Worm (Caenorhabditis elegans) whole organism, L3 larva: ENCODE data around the gene fbxa-18.

Experiments used
- R02D3.7 ChIP-seq: fragments of 150-350 bp; optimal IDR thresholded peaks from 2 replicates; lab custom pipeline; 2014; ENCODE audit warnings: missing biosample characterization, missing genetic modification characterization
- ZK546.5 ChIP-seq: sonication (generic microtip); optimal IDR thresholded peaks from 2 replicates; lab custom pipeline; 2017; ENCODE audit warnings: missing biosample characterization, missing genetic modification characterization
- aly-2 ChIP-seq: fragments of 150-350 bp; optimal IDR thresholded peaks from 2 replicates; lab custom pipeline; 2014; ENCODE audit warnings: missing biosample characterization, missing genetic modification characterization
- ama-1 ChIP-seq: fragments of 150-350 bp; optimal IDR thresholded peaks from 2 replicates; lab custom pipeline; 2018
- ceh-16 ChIP-seq: sonication (generic microtip); optimal IDR thresholded peaks from 2 replicates; lab custom pipeline; 2017; ENCODE audit warnings: missing biosample characterization, missing genetic modification characterization
- ceh-28 ChIP-seq: fragments of 150-350 bp; optimal IDR thresholded peaks from 2 replicates; lab custom pipeline; 2014; ENCODE audit warnings: missing biosample characterization, missing genetic modification reagents, missing genetic modification characterization
- egl-5 ChIP-seq: fragments of 150-350 bp; optimal IDR thresholded peaks from 2 replicates; lab custom pipeline; 2017; ENCODE audit warnings: missing biosample characterization, missing genetic modification reagents, missing genetic modification characterization, inconsistent platforms
- elt-1 ChIP-seq: fragments of 150-350 bp; optimal IDR thresholded peaks from 2 replicates; lab custom pipeline; 2014; ENCODE audit warnings: missing biosample characterization, missing genetic modification characterization
- elt-2 ChIP-seq: sonication (generic microtip); optimal IDR thresholded peaks from 2 replicates; lab custom pipeline; 2016; ENCODE audit warnings: missing genetic modification reagents, mild to moderate bottlenecking, missing genetic modification characterization, missing compliant biosample characterization
- elt-3 ChIP-seq, 3 experiments: fragments of 150-350 bp in 1 of 3; sonication (generic microtip) in 2 of 3; optimal IDR thresholded peaks; 2 replicates in 2 of 3; 4 replicates in 1 of 3; lab custom pipeline; 2014 to 2017; ENCODE audit warnings: missing biosample characterization in 3 of 3, missing genetic modification characterization in 3 of 3
- eor-1 ChIP-seq, 2 experiments: fragments of 150-350 bp; optimal IDR thresholded peaks; 2 replicates each; lab custom pipeline; 2014 to 2018; ENCODE audit warnings: missing biosample characterization in 2 of 2, missing genetic modification characterization in 2 of 2
- fkh-10 ChIP-seq: sonication (generic microtip); optimal IDR thresholded peaks from 2 replicates; lab custom pipeline; 2017; ENCODE audit warnings: missing biosample characterization, missing genetic modification reagents, missing genetic modification characterization
- fkh-2 ChIP-seq: fragments of 150-350 bp; optimal IDR thresholded peaks from 2 replicates; lab custom pipeline; 2014; ENCODE audit warnings: missing biosample characterization, missing genetic modification reagents, missing genetic modification characterization
- jun-1 ChIP-seq: fragments of 150-350 bp; optimal IDR thresholded peaks from 2 replicates; lab custom pipeline; 2014; ENCODE audit warnings: missing biosample characterization, missing genetic modification reagents, missing genetic modification characterization
- lin-39 ChIP-seq: fragments of 150-350 bp; optimal IDR thresholded peaks from 2 replicates; lab custom pipeline; 2018; ENCODE audit warnings: missing biosample characterization, missing genetic modification reagents, missing genetic modification characterization
- lsy-12 ChIP-seq: sonication (generic microtip); optimal IDR thresholded peaks from 2 replicates; lab custom pipeline; 2016; ENCODE audit warnings: mild to moderate bottlenecking, missing genetic modification characterization, missing compliant biosample characterization
- mdl-1 ChIP-seq: fragments of 150-350 bp; optimal IDR thresholded peaks from 2 replicates; lab custom pipeline; 2014; ENCODE audit warnings: missing biosample characterization, missing genetic modification characterization
- mml-1 ChIP-seq: fragments of 150-350 bp; sonication (generic microtip); optimal IDR thresholded peaks from 3 replicates; lab custom pipeline; 2014; ENCODE audit warnings: missing biosample characterization, missing genetic modification characterization
- nfya-1 ChIP-seq: sonication (generic microtip); optimal IDR thresholded peaks from 2 replicates; lab custom pipeline; 2017; ENCODE audit warnings: missing genetic modification characterization, mild to moderate bottlenecking, missing compliant biosample characterization, antibody characterized with exemption, moderate library complexity; ENCODE audit not compliant: insufficient read depth
- nhr-12 ChIP-seq: fragments of 150-350 bp; optimal IDR thresholded peaks from 2 replicates; lab custom pipeline; 2014; ENCODE audit warnings: missing biosample characterization, missing genetic modification characterization
- nhr-23 ChIP-seq: fragments of 150-350 bp; optimal IDR thresholded peaks from 2 replicates; lab custom pipeline; 2014; ENCODE audit warnings: missing biosample characterization, missing genetic modification reagents, missing genetic modification characterization
- nhr-237 ChIP-seq: fragments of 150-350 bp; optimal IDR thresholded peaks from 2 replicates; lab custom pipeline; 2014; ENCODE audit warnings: missing biosample characterization, missing genetic modification characterization
- nhr-28 ChIP-seq: fragments of 150-350 bp; optimal IDR thresholded peaks from 2 replicates; lab custom pipeline; 2014; ENCODE audit warnings: missing biosample characterization, missing genetic modification characterization
- nhr-76 ChIP-seq: fragments of 150-350 bp; sonication (generic microtip); optimal IDR thresholded peaks from 5 replicates; lab custom pipeline; 2014; ENCODE audit warnings: missing biosample characterization, missing genetic modification characterization
- nhr-77 ChIP-seq: fragments of 150-350 bp; optimal IDR thresholded peaks from 2 replicates; lab custom pipeline; 2014; ENCODE audit warnings: missing biosample characterization, missing genetic modification characterization
- pha-4 ChIP-seq: fragments of 150-350 bp; optimal IDR thresholded peaks from 2 replicates; lab custom pipeline; 2014; ENCODE audit warnings: missing biosample characterization, missing genetic modification reagents, missing genetic modification characterization
- pqm-1 ChIP-seq: fragments of 150-350 bp; optimal IDR thresholded peaks from 2 replicates; lab custom pipeline; 2017; ENCODE audit warnings: missing biosample characterization, missing genetic modification characterization, inconsistent platforms
- skn-1 ChIP-seq: fragments of 150-350 bp; optimal IDR thresholded peaks from 2 replicates; lab custom pipeline; 2014; ENCODE audit warnings: missing biosample characterization, missing genetic modification characterization
- tbx-2 ChIP-seq: sonication (generic microtip); optimal IDR thresholded peaks from 2 replicates; lab custom pipeline; 2016; ENCODE audit warnings: mild to moderate bottlenecking, missing genetic modification characterization, missing compliant biosample characterization
- unc-62 ChIP-seq: fragments of 150-350 bp; sonication (generic microtip); optimal IDR thresholded peaks from 4 replicates; lab custom pipeline; 2014; ENCODE audit warnings: missing biosample characterization, missing genetic modification reagents, missing genetic modification characterization
- zag-1 ChIP-seq: fragments of 150-350 bp; optimal IDR thresholded peaks from 2 replicates; lab custom pipeline; 2014; ENCODE audit warnings: missing biosample characterization, missing genetic modification characterization
- ztf-11 ChIP-seq: fragments of 150-350 bp; optimal IDR thresholded peaks from 2 replicates; lab custom pipeline; 2014; ENCODE audit warnings: missing biosample characterization, missing genetic modification characterization
- ztf-4 ChIP-seq: fragments of 150-350 bp; optimal IDR thresholded peaks from 2 replicates; lab custom pipeline; 2014; ENCODE audit warnings: missing biosample characterization, missing genetic modification characterization

The fbxa-18 gene

ce11 chrV:16153375-16153774, 10.9 kb downstream of the fbxa-18 start, which contains the start of gene str-254:
str-254 (minus strand) TSS chrV:16153475.
- no peak for TF ChIP-seq nhr-77 (tag; lab: Kevin White, UChicago)
- TF ChIP-seq mdl-1 (tag; lab: Kevin White, UChicago), result no peak
- no peak for TF ChIP-seq aly-2 (tag; lab: Kevin White, UChicago)
- TF ChIP-seq R02D3.7 (tag; lab: Kevin White, UChicago), result no peak
- TF ChIP-seq elt-1, result no peak
- no peak for TF ChIP-seq elt-3 (tag; optimal IDR thresholded peaks at IDR 0.05; lab: Kevin White, UChicago)
- no peak for TF ChIP-seq nhr-76 (tag; lab: Kevin White, UChicago)
- no peak for TF ChIP-seq ceh-28 (tag; lab: Kevin White, UChicago)
- no peak for TF ChIP-seq lsy-12 (tag; lab: Kevin White, UChicago)

DNA sequence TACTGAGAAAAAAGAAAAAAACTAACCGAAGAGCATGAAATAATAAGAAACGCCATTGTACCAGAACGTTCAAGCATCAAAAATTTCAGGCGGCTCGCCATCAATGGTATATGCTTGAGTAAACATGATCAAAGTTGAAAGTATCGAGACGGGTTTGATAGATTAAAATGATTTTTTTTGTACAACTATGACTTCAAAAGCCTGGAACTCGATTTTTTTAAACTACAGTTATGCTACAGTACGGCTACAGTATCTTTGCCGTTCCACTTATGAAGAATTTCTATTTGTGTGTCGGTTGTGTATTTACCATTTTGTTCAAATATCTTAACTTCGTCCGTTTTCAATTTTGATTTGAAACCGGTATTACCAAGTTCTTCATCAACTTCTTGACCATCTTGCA, 12.6 kb downstream of the fbxa-18 start, which contains the start of gene str-97:
str-97 (minus strand) TSS at position 101 of the 400 bp plus-strand sequence.
- TF ChIP-seq ztf-11 (tag; lab: Kevin White, UChicago), result no peak
- TF ChIP-seq nfya-1, result no peak
- TF ChIP-seq fkh-2 (tag; lab: Kevin White, UChicago), result no peak
- no peak for TF ChIP-seq elt-2 (tag; lab: Kevin White, UChicago)
- TF ChIP-seq unc-62 (GFP tag; lab: Kevin White, UChicago), result no peak
- no peak for TF ChIP-seq mdl-1 (tag; lab: Kevin White, UChicago)
- TF ChIP-seq nhr-28 (tag; lab: Kevin White, UChicago), result no peak
- no peak for TF ChIP-seq skn-1 (tag; lab: Kevin White, UChicago)
- TF ChIP-seq ZK546.5 (tag; lab: Kevin White, UChicago), result no peak
- TF ChIP-seq eor-1 (tag; optimal IDR thresholded peaks at IDR 0.05; lab: Kevin White, UChicago), result no peak
- TF ChIP-seq nhr-23 (tag; lab: Kevin White, UChicago), result no peak
- TF ChIP-seq tbx-2, result no peak
- no peak for TF ChIP-seq zag-1
- no peak for TF ChIP-seq nhr-76 (tag; lab: Kevin White, UChicago)
- TF ChIP-seq ceh-28 (tag; lab: Kevin White, UChicago), result no peak
- TF ChIP-seq nhr-12 (tag; lab: Kevin White, UChicago), result no peak
- no peak for TF ChIP-seq ama-1 (lab: Kevin White, UChicago)
- no peak for TF ChIP-seq fkh-10 (GFP tag; lab: Kevin White, UChicago)
- TF ChIP-seq lsy-12 (tag; lab: Kevin White, UChicago), result no peak

- no peak for TF ChIP-seq ztf-4
These were observed 15.9 kb downstream of the fbxa-18 start, which contains the start of gene str-99 for ce11 chrV:16158391-16158790. str-99 (minus strand) TSS chrV:16158491.

DNA sequence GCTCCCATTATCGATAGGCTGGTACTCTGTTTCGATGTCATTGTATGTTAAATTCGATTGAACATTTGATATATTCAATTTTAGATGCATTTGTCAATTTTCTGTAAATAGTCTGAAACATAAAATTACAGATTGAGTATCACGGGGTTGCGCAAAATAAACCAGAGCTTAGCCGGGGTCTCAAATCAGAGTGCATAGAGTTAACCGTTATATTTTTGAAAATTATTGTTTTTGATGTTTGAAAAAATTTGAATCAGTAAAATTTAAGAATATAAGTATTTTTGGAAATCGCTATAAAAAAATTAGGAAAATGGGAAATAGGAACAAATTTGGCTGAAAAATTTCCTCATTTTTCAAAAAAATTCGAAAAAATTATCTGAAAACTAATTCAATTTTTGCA, 17.1 kb downstream of the fbxa-18 start, which contains the start of gene F10A3.17:
F10A3.17 (minus strand) TSS at position 101 of the 400 bp plus-strand sequence.
- no peak for TF ChIP-seq mml-1 (tag; lab: Kevin White, UChicago)
- TF ChIP-seq lin-39 (tag; lab: Kevin White, UChicago), result no peak
- TF ChIP-seq ama-1 (lab: Kevin White, UChicago), result no peak
- TF ChIP-seq fkh-10 (GFP tag; lab: Kevin White, UChicago), result no peak
- no peak for TF ChIP-seq nhr-77 (tag; lab: Kevin White, UChicago)
- no peak for TF ChIP-seq egl-5 (tag; lab: Kevin White, UChicago)
- TF ChIP-seq jun-1 (tag; lab: Kevin White, UChicago), result no peak
- TF ChIP-seq nhr-237 (tag; lab: Kevin White, UChicago), result no peak
- TF ChIP-seq nfya-1, result no peak
- no peak for TF ChIP-seq zag-1
- TF ChIP-seq skn-1 (tag; lab: Kevin White, UChicago), result no peak

DNA sequence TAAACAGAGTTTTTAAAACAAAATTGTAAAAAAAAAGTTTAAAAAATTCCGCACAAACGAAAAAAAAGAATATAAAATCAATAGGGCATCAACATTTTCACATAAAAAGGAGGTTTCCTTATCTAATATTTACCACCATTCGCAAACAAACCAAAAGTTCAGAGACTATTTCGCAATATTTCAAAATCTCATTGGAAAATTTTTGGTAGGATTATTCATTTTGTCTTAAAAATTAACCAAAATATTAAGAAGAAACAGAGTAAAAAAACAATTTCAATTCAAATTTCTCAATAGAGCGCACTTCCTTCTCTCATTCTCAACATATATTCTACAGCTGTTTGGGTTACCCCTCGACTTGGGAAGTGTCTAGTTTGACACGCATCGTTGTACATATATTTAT, 17.6 kb downstream of the fbxa-18 start:
- TF ChIP-seq unc-62 (GFP tag; lab: Kevin White, UChicago) (no peak), elt-2 (tag; lab: Kevin White, UChicago) (peak; percentile 42), pha-4 (tag; lab: Kevin White, UChicago) (peak; percentile 71), ceh-16 (tag; lab: Kevin White, UChicago) (no peak), pqm-1 (peak; percentile 16)
